Worm (Caenorhabditis elegans) whole organism, young adult: ENCODE measurements around the gene F14D7.2.

Source experiments
- D2030.7 ChIP-seq: fragments of 200-800 bp; sonication (Bioruptor generic); IDR thresholded peaks from 2 replicates; pipeline ENCODE4 v1.3.6; 2022; ENCODE audit warnings: missing genetic modification reagents, missing genetic modification characterization, missing compliant biosample characterization
- F33H1.4 ChIP-seq: fragments of 200-800 bp; sonication (Bioruptor generic); IDR thresholded peaks from 2 replicates; pipeline ENCODE4 v1.3.6; 2022; ENCODE audit warnings: missing genetic modification reagents, missing genetic modification characterization, missing compliant biosample characterization
- F39B2.1 ChIP-seq: fragments of 200-800 bp; sonication (Bioruptor generic); IDR thresholded peaks from 2 replicates; pipeline ENCODE4 v1.3.6; 2022; ENCODE audit warnings: missing genetic modification reagents, missing genetic modification characterization, missing compliant biosample characterization
- F49E8.2 ChIP-seq: sonication (generic microtip); optimal IDR thresholded peaks from 3 replicates; lab custom pipeline; 2017; ENCODE audit warnings: missing genetic modification characterization, mild to moderate bottlenecking, missing compliant biosample characterization, antibody characterized with exemption, moderate library complexity; ENCODE audit not compliant: insufficient read depth
- T26A5.8 ChIP-seq: sonication (generic microtip); optimal IDR thresholded peaks from 2 replicates; lab custom pipeline; 2016; ENCODE audit warnings: missing genetic modification characterization, missing compliant biosample characterization
- Y56A3A.18 ChIP-seq: fragments of 200-800 bp; sonication (Bioruptor generic); IDR thresholded peaks from 2 replicates; pipeline ENCODE4 v1.3.6; 2022; ENCODE audit warnings: missing genetic modification reagents, missing genetic modification characterization, missing compliant biosample characterization
- aptf-2 ChIP-seq: fragments of 200-800 bp; sonication (Bioruptor generic); conservative IDR thresholded peaks from 2 replicates; pipeline ENCODE4 v1.3.6; 2022; ENCODE audit warnings: missing genetic modification reagents, missing genetic modification characterization, missing compliant biosample characterization
- attf-6 ChIP-seq: fragments of 200-800 bp; sonication (Bioruptor generic); IDR thresholded peaks from 2 replicates; pipeline ENCODE4 v1.3.6; 2022; ENCODE audit warnings: missing genetic modification reagents, missing genetic modification characterization, missing compliant biosample characterization
- bed-2 ChIP-seq: fragments of 200-800 bp; sonication (Bioruptor generic); IDR thresholded peaks from 2 replicates; pipeline ENCODE4 v1.3.6; 2022; ENCODE audit warnings: missing genetic modification reagents, missing genetic modification characterization, missing compliant biosample characterization
- ccch-3 ChIP-seq: fragments of 200-800 bp; sonication (Bioruptor generic); optimal IDR thresholded peaks from 2 replicates; lab custom pipeline; 2018; ENCODE audit warnings: mild to moderate bottlenecking, missing genetic modification characterization, missing compliant biosample characterization
- ceh-100 ChIP-seq: fragments of 200-800 bp; sonication (Bioruptor generic); IDR thresholded peaks from 2 replicates; pipeline ENCODE4 v1.3.6; 2022; ENCODE audit warnings: missing genetic modification reagents, missing genetic modification characterization, missing compliant biosample characterization
- die-1 ChIP-seq: sonication (generic microtip); optimal IDR thresholded peaks from 2 replicates; lab custom pipeline; 2016; ENCODE audit warnings: missing genotype, mild to moderate bottlenecking, missing genetic modification characterization, missing compliant biosample characterization
- egl-44 ChIP-seq: fragments of 200-800 bp; sonication (Bioruptor generic); IDR thresholded peaks from 2 replicates; pipeline ENCODE4 v1.3.6; 2022; ENCODE audit warnings: missing genetic modification reagents, missing genetic modification characterization, missing compliant biosample characterization
- ets-4 ChIP-seq: fragments of 200-800 bp; sonication (Bioruptor generic); optimal IDR thresholded peaks from 2 replicates; lab custom pipeline; 2018; ENCODE audit warnings: mild to moderate bottlenecking, missing genetic modification characterization, missing compliant biosample characterization
- him-1 ChIP-seq: sonication (generic microtip); optimal IDR thresholded peaks from 2 replicates; lab custom pipeline; 2016; ENCODE audit warnings: missing genotype, missing genetic modification reagents, missing genetic modification characterization, missing compliant biosample characterization
- hmg-1.2 ChIP-seq: fragments of 200-800 bp; sonication (Bioruptor generic); IDR thresholded peaks from 2 replicates; pipeline ENCODE4 v1.3.6; 2022; ENCODE audit warnings: missing genetic modification reagents, missing genetic modification characterization, missing compliant biosample characterization
- hrde-1 ChIP-seq: sonication (generic microtip); optimal IDR thresholded peaks from 2 replicates; lab custom pipeline; 2016; ENCODE audit warnings: missing genetic modification characterization, mild to moderate bottlenecking, missing compliant biosample characterization, moderate library complexity, missing genotype, missing genetic modification reagents, borderline replicate concordance
- hsf-1 ChIP-seq: fragments of 200-800 bp; sonication (Bioruptor generic); IDR thresholded peaks from 2 replicates; pipeline ENCODE4 v1.3.6; 2022; ENCODE audit warnings: missing genetic modification reagents, missing genetic modification characterization, missing compliant biosample characterization
- lag-1 ChIP-seq: fragments of 200-800 bp; sonication (Bioruptor generic); IDR thresholded peaks from 2 replicates; pipeline ENCODE4 v1.3.6; 2022; ENCODE audit warnings: missing genetic modification reagents, missing genetic modification characterization, missing compliant biosample characterization
- lin-26 ChIP-seq: fragments of 200-800 bp; sonication (Bioruptor generic); IDR thresholded peaks from 2 replicates; pipeline ENCODE4 v1.3.6; 2022; ENCODE audit warnings: missing genetic modification reagents, missing genetic modification characterization, missing compliant biosample characterization
- lsl-1 ChIP-seq: fragments of 200-800 bp; sonication (Bioruptor generic); optimal IDR thresholded peaks from 2 replicates; lab custom pipeline; 2018; ENCODE audit warnings: mild to moderate bottlenecking, missing genetic modification characterization, moderate library complexity, missing compliant biosample characterization
- madf-3 ChIP-seq: fragments of 200-800 bp; sonication (Bioruptor generic); IDR thresholded peaks from 2 replicates; pipeline ENCODE4 v1.3.6; 2022; ENCODE audit warnings: missing genetic modification reagents, missing genetic modification characterization, missing compliant biosample characterization
- madf-6 ChIP-seq: fragments of 200-800 bp; sonication (Bioruptor generic); IDR thresholded peaks from 2 replicates; pipeline ENCODE4 v1.3.6; 2022; ENCODE audit warnings: missing genetic modification reagents, missing genetic modification characterization, missing compliant biosample characterization
- madf-8 ChIP-seq: fragments of 200-800 bp; sonication (Bioruptor generic); conservative IDR thresholded peaks from 2 replicates; pipeline ENCODE4 v1.3.6; 2022; ENCODE audit warnings: missing genetic modification reagents, missing genetic modification characterization, missing compliant biosample characterization
- nhr-120 ChIP-seq: fragments of 200-800 bp; sonication (Bioruptor generic); IDR thresholded peaks from 2 replicates; pipeline ENCODE4 v1.3.6; 2022; ENCODE audit warnings: missing genetic modification characterization, missing compliant biosample characterization
- pbrm-1 ChIP-seq: fragments of 200-800 bp; sonication (Bioruptor generic); IDR thresholded peaks from 2 replicates; pipeline ENCODE4 v1.3.6; 2022; ENCODE audit warnings: missing genetic modification reagents, missing genetic modification characterization, missing compliant biosample characterization
- rcor-1 ChIP-seq: fragments of 200-800 bp; sonication (Bioruptor generic); IDR thresholded peaks from 2 replicates; pipeline ENCODE4 v1.3.6; 2022; ENCODE audit warnings: missing genetic modification reagents, missing genetic modification characterization, missing compliant biosample characterization
- snpc-1.1 ChIP-seq: sonication (generic microtip); optimal IDR thresholded peaks from 2 replicates; lab custom pipeline; 2017; ENCODE audit warnings: missing genetic modification characterization, mild to moderate bottlenecking, missing compliant biosample characterization, antibody characterized with exemption, moderate library complexity, missing genotype, missing genetic modification reagents; ENCODE audit not compliant: insufficient read depth
- snpc-1.3 ChIP-seq: sonication (generic microtip); optimal IDR thresholded peaks from 2 replicates; lab custom pipeline; 2017; ENCODE audit warnings: missing genetic modification characterization, mild to moderate bottlenecking, missing compliant biosample characterization, antibody characterized with exemption, moderate library complexity, missing genotype, missing genetic modification reagents; ENCODE audit not compliant: insufficient read depth
- snpc-3.4 ChIP-seq: sonication (generic microtip); optimal IDR thresholded peaks from 2 replicates; lab custom pipeline; 2017; ENCODE audit warnings: missing genetic modification characterization, mild to moderate bottlenecking, missing compliant biosample characterization, antibody characterized with exemption, moderate library complexity, missing genotype, missing genetic modification reagents
- snpc-4 ChIP-seq, 5 experiments: fragments of 150-350 bp in 1 of 5; sonication (generic microtip) in 4 of 5; optimal IDR thresholded peaks; 2 replicates each; lab custom pipeline; 2014 to 2018; ENCODE audit warnings: missing genetic modification characterization in 5 of 5, missing biosample characterization in 3 of 5, antibody characterized with exemption in 2 of 5, mild to moderate bottlenecking in 2 of 5, missing compliant biosample characterization in 2 of 5, missing genotype in 2 of 5, moderate library complexity in 2 of 5, missing genetic modification reagents in 1 of 5
- sptf-2 ChIP-seq: fragments of 200-800 bp; sonication (Bioruptor generic); optimal IDR thresholded peaks from 2 replicates; lab custom pipeline; 2018; ENCODE audit warnings: mild to moderate bottlenecking, missing genetic modification characterization, missing compliant biosample characterization
- tbp1 ChIP-seq: fragments of 200-800 bp; sonication (Bioruptor generic); optimal IDR thresholded peaks from 2 replicates; lab custom pipeline; 2018; ENCODE audit warnings: mild to moderate bottlenecking, missing genetic modification characterization, missing compliant biosample characterization
- tlf-1 ChIP-seq: fragments of 200-800 bp; sonication (Bioruptor generic); optimal IDR thresholded peaks from 2 replicates; lab custom pipeline; 2018; ENCODE audit warnings: mild to moderate bottlenecking, missing genetic modification characterization, missing compliant biosample characterization
- xnd-1 ChIP-seq: sonication (generic microtip); optimal IDR thresholded peaks from 2 replicates; lab custom pipeline; 2016; ENCODE audit warnings: missing genotype, missing genetic modification reagents, missing genetic modification characterization, missing compliant biosample characterization
- ztf-25 ChIP-seq: fragments of 200-800 bp; sonication (Bioruptor generic); IDR thresholded peaks from 2 replicates; pipeline ENCODE4 v1.3.6; 2022; ENCODE audit warnings: missing genetic modification reagents, missing genetic modification characterization, missing compliant biosample characterization
- ztf-28 ChIP-seq: fragments of 200-800 bp; sonication (Bioruptor generic); IDR thresholded peaks from 2 replicates; pipeline ENCODE4 v1.3.6; 2022; ENCODE audit warnings: missing genetic modification reagents, missing genetic modification characterization, missing compliant biosample characterization

The F14D7.2 gene

ce11 chrV:14268616-14269015 lies 24.9 kb downstream of the F14D7.2 start, which contains the start of gene F40G12.4:
TSS of gene F40G12.4 (minus strand) at chrV:14268716.
- TF ChIP-seq hmg-1.2 (GFP tag; lab: Robert Waterston, UW) (no peak), T26A5.8 (tag; lab: Kevin White, UChicago) (no peak), egl-44 (GFP tag; lab: Robert Waterston, UW) (no peak), nhr-120 (GFP tag; lab: Robert Waterston, UW) (no peak), hrde-1 (tag; lab: Kevin White, UChicago) (no peak), tlf-1 (GFP tag; lab: Kevin White, UChicago) (no peak), F39B2.1 (GFP tag; lab: Robert Waterston, UW) (no peak)

- 0 out of 2 replicates have a peak, but pooled peaks have one; percentile 38 for TF ChIP-seq lin-26 (GFP tag; lab: Robert Waterston, UW)
- peak; percentile 47; the same call in 1 of the 2 replicates for TF ChIP-seq ceh-100 (GFP tag; lab: Robert Waterston, UW)
- TF ChIP-seq die-1, result peak; percentile 4
- peak; percentile 26 for TF ChIP-seq sptf-2 (GFP tag; lab: Kevin White, UChicago)
- TF ChIP-seq pbrm-1 (GFP tag; lab: Robert Waterston, UW), result peak; percentile 29; the same call in 1 of the 2 replicates
- TF ChIP-seq lag-1 (GFP tag; lab: Robert Waterston, UW), result no peak
- TF ChIP-seq rcor-1 (GFP tag; lab: Robert Waterston, UW), result peak; percentile 76
- TF ChIP-seq snpc-1.3 (tag; lab: Kevin White, UChicago), result peak; percentile 59
- TF ChIP-seq F49E8.2, result peak; percentile 23
- peak; percentile 38; the same call in 1 of the 2 replicates for TF ChIP-seq F33H1.4 (GFP tag; lab: Robert Waterston, UW)
- peak; percentile 59; the same call in 1 of the 2 replicates for TF ChIP-seq hsf-1 (GFP tag; lab: Robert Waterston, UW)
- peak; percentile 79 for TF ChIP-seq snpc-3.4 (tag; lab: Kevin White, UChicago)
- peak; percentile 73 for TF ChIP-seq attf-6 (GFP tag; lab: Robert Waterston, UW)
- no peak for TF ChIP-seq ccch-3 (GFP tag; lab: Kevin White, UChicago)
- TF ChIP-seq madf-6 (GFP tag; lab: Robert Waterston, UW), result peak; percentile 72
- 0 out of 2 replicates have a peak, but pooled peaks have one; percentile 31 for TF ChIP-seq aptf-2 (GFP tag; lab: Robert Waterston, UW)
- TF ChIP-seq ets-4, result no peak
- TF ChIP-seq tbp1 (GFP tag; lab: Kevin White, UChicago), result peak; percentile 23
- no peak for TF ChIP-seq ztf-25
- TF ChIP-seq madf-8, result 0 out of 2 replicates have a peak, but pooled peaks have one; percentile 15
- no peak for TF ChIP-seq bed-2 (GFP tag; lab: Robert Waterston, UW)
- peak; percentile 92 for TF ChIP-seq snpc-1.1 (tag; lab: Kevin White, UChicago)
- peak; percentile 90 for TF ChIP-seq him-1 (tag; lab: Kevin White, UChicago)
- no peak for TF ChIP-seq madf-3
- TF ChIP-seq lsl-1 (GFP tag; lab: Kevin White, UChicago), result peak; percentile 48
- TF ChIP-seq hmg-1.2 (GFP tag; lab: Robert Waterston, UW), result peak; percentile 59; the same call in 1 of the 2 replicates
- TF ChIP-seq ztf-28, result 0 out of 2 replicates have a peak, but pooled peaks have one; percentile 5
- peak; percentile 81 for TF ChIP-seq D2030.7
- peak; percentile 11 for TF ChIP-seq xnd-1 (tag; lab: Kevin White, UChicago)
- TF ChIP-seq hrde-1 (tag; lab: Kevin White, UChicago), result peak; percentile 30
- peak; percentile 92 for TF ChIP-seq snpc-4 (GFP tag; optimal IDR thresholded peaks at IDR 0.05; lab: Kevin White, UChicago)
- peak; percentile 82 to 96 (median 93) for TF ChIP-seq snpc-4 (tag; optimal IDR thresholded peaks at IDR 0.05; lab: Kevin White, UChicago)
- TF ChIP-seq Y56A3A.18, result no peak
Observed at ce11 chrV:14267326-14267942, 26.1 kb downstream of the F14D7.2 start.
